In genomic region chrV:13212584-13212983, ce11 we compare ENCODE assay signal across 1 worm cellular context.
TF ChIP-seq lines count a peak whose summit lies in the region.

No protein-coding gene starts in this region.

TF ChIP-seq in whole organism, L1 larva, 84 proteins besides CTCF, POLR2A, EP300 and RAD21 (continued from another document):
- TF ChIP-seq nhr-20 (tag; optimal IDR thresholded peaks at IDR 0.05; lab: Kevin White, UChicago): peak; percentile 33
- TF ChIP-seq lin-35 (GFP tag; optimal IDR thresholded peaks at IDR 0.05; lab: Kevin White, UChicago): peak in 1 of 2 experiments; percentile 53
- no peak for TF ChIP-seq nhr-85 (tag; lab: Kevin White, UChicago)
